Worm (Caenorhabditis elegans): Measurements from ENCODE around the gene R12C12.5.

- TF ChIP-seq Y53G8AR.9 (GFP tag; conservative IDR thresholded peaks at IDR 0.05) = no peak
- TF ChIP-seq xnd-1 (tag; optimal IDR thresholded peaks at IDR 0.05) = no peak
- TF ChIP-seq dox-1 (GFP tag; IDR thresholded peaks at IDR 0.05) = no peak
- TF ChIP-seq lsl-1 (GFP tag; optimal IDR thresholded peaks at IDR 0.05) = no peak
- TF ChIP-seq pha-4 (tag; optimal IDR thresholded peaks at IDR 0.05) = no peak
- no peak for TF ChIP-seq ZK185.1 (tag; optimal IDR thresholded peaks at IDR 0.05; ENCODE audit: poor library complexity, severe bottlenecking)
- no peak for TF ChIP-seq madf-3 (GFP tag; IDR thresholded peaks at IDR 0.05)
- no peak for TF ChIP-seq hsf-1 (GFP tag; IDR thresholded peaks at IDR 0.05)
- no peak for TF ChIP-seq nhr-90 (tag; optimal IDR thresholded peaks at IDR 0.05)
- no peak for TF ChIP-seq dpl-1 (GFP tag; optimal IDR thresholded peaks at IDR 0.05)
- TF ChIP-seq ets-4 (GFP tag; optimal IDR thresholded peaks at IDR 0.05) = no peak
- TF ChIP-seq attf-3 (GFP tag; conservative IDR thresholded peaks at IDR 0.05) = no peak
Observed at ce11 chrII:6016410-6016809, 28.5 kb downstream of the R12C12.5 start, which contains the start of gene ZK84.5.

Measured in whole organism, young adult.